Worm (Caenorhabditis elegans) whole organism, late embryonic: Measurements from ENCODE around the gene snt-7.

Source experiments
- T23F11.4 ChIP-seq: fragments of 200-800 bp; sonication (Bioruptor generic); optimal IDR thresholded peaks from 2 replicates; lab custom pipeline; 2018; ENCODE audit warnings: mild to moderate bottlenecking, missing genetic modification characterization, missing compliant biosample characterization
- ama-1 ChIP-seq: fragments of 150-350 bp; optimal IDR thresholded peaks from 2 replicates; lab custom pipeline; 2014
- ceh-45 ChIP-seq: fragments of 200-800 bp; sonication (Bioruptor generic); IDR thresholded peaks from 2 replicates; pipeline ENCODE4 v1.3.6; 2022; ENCODE audit warnings: missing genetic modification reagents, missing genetic modification characterization, missing compliant biosample characterization
- ceh-9 ChIP-seq: sonication (generic microtip); optimal IDR thresholded peaks from 2 replicates; lab custom pipeline; 2016; ENCODE audit warnings: mild to moderate bottlenecking, missing genetic modification characterization, inconsistent platforms, missing compliant biosample characterization
- che-1 ChIP-seq: sonication (generic microtip); optimal IDR thresholded peaks from 2 replicates; lab custom pipeline; 2016; ENCODE audit warnings: mild to moderate bottlenecking, missing genetic modification characterization, missing compliant biosample characterization
- ets-4 ChIP-seq: sonication (generic microtip); optimal IDR thresholded peaks from 2 replicates; lab custom pipeline; 2016; ENCODE audit warnings: missing genetic modification characterization, missing compliant biosample characterization
- fax-1 ChIP-seq: sonication (generic microtip); optimal IDR thresholded peaks from 2 replicates; lab custom pipeline; 2016; ENCODE audit warnings: missing genotype, missing genetic modification characterization, missing compliant biosample characterization
- lim-6 ChIP-seq: sonication (generic microtip); optimal IDR thresholded peaks from 2 replicates; lab custom pipeline; 2016; ENCODE audit warnings: missing genetic modification characterization, missing compliant biosample characterization
- lin-11 ChIP-seq: fragments of 200-800 bp; sonication (Bioruptor generic); optimal IDR thresholded peaks from 2 replicates; lab custom pipeline; 2018; ENCODE audit warnings: mild to moderate bottlenecking, missing genetic modification characterization, missing compliant biosample characterization
- nhr-11 ChIP-seq: fragments of 150-350 bp; optimal IDR thresholded peaks from 2 replicates; lab custom pipeline; 2014; ENCODE audit warnings: missing biosample characterization, missing genetic modification characterization
- pha-2 ChIP-seq: sonication (generic microtip); optimal IDR thresholded peaks from 2 replicates; lab custom pipeline; 2017; ENCODE audit warnings: mild to moderate bottlenecking, missing genetic modification characterization, missing compliant biosample characterization
- sdc-2 ChIP-seq: sonication (generic microtip); optimal IDR thresholded peaks from 2 replicates; lab custom pipeline; 2016; ENCODE audit warnings: missing genotype, missing genetic modification characterization, missing compliant biosample characterization
- sox-4 ChIP-seq: sonication (generic microtip); optimal IDR thresholded peaks from 2 replicates; lab custom pipeline; 2017; ENCODE audit warnings: mild to moderate bottlenecking, missing genetic modification characterization, inconsistent platforms, missing compliant biosample characterization
- unc-55 ChIP-seq: sonication (generic microtip); optimal IDR thresholded peaks from 2 replicates; lab custom pipeline; 2017; ENCODE audit warnings: missing biosample characterization, missing genetic modification reagents, missing genetic modification characterization

- TF ChIP-seq unc-55 (GFP tag; lab: Kevin White, UChicago) (no peak), ama-1 (lab: Kevin White, UChicago) (no peak), T23F11.4 (GFP tag; lab: Kevin White, UChicago) (no peak), ceh-9 (no peak), sdc-2 (tag; lab: Kevin White, UChicago) (no peak), lim-6 (tag; lab: Kevin White, UChicago) (no peak), fax-1 (tag; lab: Kevin White, UChicago) (no peak), nhr-11 (tag; lab: Kevin White, UChicago) (no peak), lin-11 (tag; lab: Kevin White, UChicago) (no peak), pha-2 (tag; lab: Kevin White, UChicago) (no peak), sox-4 (tag; lab: Kevin White, UChicago) (no peak), ceh-45 (no peak), ets-4 (tag; lab: Kevin White, UChicago) (no peak), che-1 (no peak)
Observed at ce11 chrX:15225180-15225724, 26.3 kb upstream of the snt-7 start.
